Fruit fly (Drosophila melanogaster): ENCODE data around the gene CG31848.
A peak's percentile ranks its signal among the peaks of the same experiment; 100 is the strongest.

CG31848 gene

dm6 chr2L:13245855-13246645 lies 19.6 kb downstream of the CG31848 start, which contains the start of gene CG16820:
TSS of gene CG16820 (plus strand) at chr2L:13246232.
- TF ChIP-seq CG15514 (GFP tag; optimal IDR thresholded peaks at IDR 0.05) (peak; percentile 96), C15 (GFP tag; IDR thresholded peaks at IDR 0.05) (no peak), Dbx (GFP tag; IDR thresholded peaks at IDR 0.05) (no peak), CG10543 (GFP tag; optimal IDR thresholded peaks at IDR 0.05) (no peak), Deaf1 (tag; optimal IDR thresholded peaks at IDR 0.05) (peak; percentile 93), Hr78 (GFP tag; optimal IDR thresholded peaks at IDR 0.05) (no peak), chinmo (GFP tag; IDR thresholded peaks at IDR 0.05; ENCODE audit: partially characterized antibody) (peak; percentile 56; the same call in 1 of the 4 replicates), CG13424 (tag; optimal IDR thresholded peaks at IDR 0.05) (no peak), CG6654 (GFP tag; optimal IDR thresholded peaks at IDR 0.05) (peak; percentile 54), CG15601 (tag; optimal IDR thresholded peaks at IDR 0.05) (no peak)

- TF ChIP-seq Med (GFP tag) (peak; percentile 60), CG10462 (GFP tag; optimal IDR thresholded peaks at IDR 0.05) (no peak), chinmo (GFP tag; IDR thresholded peaks at IDR 0.05; ENCODE audit: partially characterized antibody) (no peak), zen (tag; optimal IDR thresholded peaks at IDR 0.05) (peak; percentile 10), Jarid2 (GFP tag; optimal IDR thresholded peaks at IDR 0.05) (no peak), CG14441 (GFP tag; IDR thresholded peaks at IDR 0.05) (no peak), CG3163 (GFP tag; optimal IDR thresholded peaks at IDR 0.05) (no peak), CG4404 (GFP tag; IDR thresholded peaks at IDR 0.05) (no peak), CG42726 (GFP tag; IDR thresholded peaks at IDR 0.05; ENCODE audit: partially characterized antibody) (no peak), sc (optimal IDR thresholded peaks at IDR 0.05) (no peak), sc (GFP tag; optimal IDR thresholded peaks at IDR 0.05) (no peak), CG2199 (GFP tag; IDR thresholded peaks at IDR 0.05) (peak; percentile 69; the same call in 1 of the 3 replicates), CG10654 (GFP tag; optimal IDR thresholded peaks at IDR 0.05) (no peak), CG4424 (GFP tag; optimal IDR thresholded peaks at IDR 0.05) (no peak), CG17328 (GFP tag; IDR thresholded peaks at IDR 0.05) (0 out of 2 replicates have a peak, but pooled peaks have one; percentile 14), CG8388 (GFP tag; optimal IDR thresholded peaks at IDR 0.05) (no peak), pros (GFP tag; optimal IDR thresholded peaks at IDR 0.05) (peak; percentile 95), CG12155 (GFP tag; optimal IDR thresholded peaks at IDR 0.05) (no peak), sens (GFP tag) (peak; percentile 81), CG3065 (GFP tag; optimal IDR thresholded peaks at IDR 0.05) (no peak), Bgb (GFP tag; IDR thresholded peaks at IDR 0.05; ENCODE audit: partially characterized antibody) (no peak), crol (GFP tag; IDR thresholded peaks at IDR 0.05) (no peak), Sin3A (optimal IDR thresholded peaks at IDR 0.05) (no peak), CG4360 (GFP tag; IDR thresholded peaks at IDR 0.05) (no peak), CG10321 (GFP tag; IDR thresholded peaks at IDR 0.05) (no peak), Nf-YC (tag; optimal IDR thresholded peaks at IDR 0.05) (no peak)
Measured at dm6 chr2L:13244759-13245308, 20.8 kb downstream of the CG31848 start.

- TF ChIP-seq Ssrp (tag; optimal IDR thresholded peaks at IDR 0.05) (no peak), Tbp (GFP tag; optimal IDR thresholded peaks at IDR 0.05) (no peak), CG6654 (GFP tag; optimal IDR thresholded peaks at IDR 0.05) (no peak), CG12104 (GFP tag; optimal IDR thresholded peaks at IDR 0.05) (no peak), tap (tag; optimal IDR thresholded peaks at IDR 0.05) (no peak), CG18599 (GFP tag; optimal IDR thresholded peaks at IDR 0.05) (no peak), CG7963 (GFP tag; IDR thresholded peaks at IDR 0.05; ENCODE audit: partially characterized antibody) (no peak), CG18476 (GFP tag; optimal IDR thresholded peaks at IDR 0.05) (no peak), eyg (GFP tag; optimal IDR thresholded peaks at IDR 0.05) (no peak), Jarid2 (GFP tag; optimal IDR thresholded peaks at IDR 0.05) (no peak), sc (optimal IDR thresholded peaks at IDR 0.05) (no peak), sc (GFP tag; optimal IDR thresholded peaks at IDR 0.05) (no peak), Rx (GFP tag; IDR thresholded peaks at IDR 0.05) (no peak), chm (GFP tag; IDR thresholded peaks at IDR 0.05) (no peak), CG5953 (GFP tag; IDR thresholded peaks at IDR 0.05) (no peak), ems (GFP tag; optimal IDR thresholded peaks at IDR 0.05) (no peak), crp (GFP tag; optimal IDR thresholded peaks at IDR 0.05) (no peak)
Measured at dm6 chr2L:13239689-13240088, 26.0 kb downstream of the CG31848 start, which contains the start of gene Jhbp13. TSS of gene Jhbp13 (plus strand) at chr2L:13239989.
